Fruit fly (Drosophila melanogaster) whole organism, embryonic: ENCODE measurements around the gene ct.

Experiments used
- Atf6 ChIP-seq: fragments of 200-800 bp; sonication (Bioruptor generic); IDR thresholded peaks from 2 replicates; pipeline ENCODE4 v1.3.6; 2022; ENCODE audit warnings: missing biosample characterization, missing genetic modification characterization
- Blimp-1 ChIP-seq: fragments of 200-800 bp; sonication (Bioruptor generic); optimal IDR thresholded peaks from 3 replicates; lab custom pipeline; 2018; ENCODE audit warnings: missing biosample characterization, missing genetic modification characterization, mild to moderate bottlenecking, moderate library complexity, missing genetic modification reagents
- C15 ChIP-seq: fragments of 200-800 bp; sonication (Bioruptor generic); IDR thresholded peaks from 3 replicates; pipeline ENCODE4 v1.3.6; 2022; ENCODE audit warnings: missing biosample characterization, missing genetic modification characterization
- CG12071 ChIP-seq: fragments of 200-800 bp; sonication (Bioruptor generic); optimal IDR thresholded peaks from 3 replicates; lab custom pipeline; 2018; ENCODE audit warnings: missing biosample characterization, mild to moderate bottlenecking, missing genetic modification characterization
- CG13624 ChIP-seq: fragments of 200-800 bp; sonication (Bioruptor generic); optimal IDR thresholded peaks from 2 replicates; lab custom pipeline; 2016; ENCODE audit warnings: missing biosample characterization, missing genetic modification characterization
- CG14441 ChIP-seq: fragments of 200-800 bp; sonication (Bioruptor generic); IDR thresholded peaks from 2 replicates; pipeline ENCODE4 v1.3.6; 2022; ENCODE audit warnings: missing biosample characterization, missing genetic modification characterization
- CG15514 ChIP-seq: fragments of 200-800 bp; sonication (Bioruptor generic); optimal IDR thresholded peaks from 3 replicates; lab custom pipeline; 2017; ENCODE audit warnings: missing biosample characterization, missing genetic modification characterization, mild to moderate bottlenecking, moderate library complexity, missing genetic modification reagents
- CG1647 ChIP-seq: fragments of 200-800 bp; sonication (Bioruptor generic); optimal IDR thresholded peaks from 3 replicates; lab custom pipeline; 2016; ENCODE audit warnings: missing biosample characterization, missing genetic modification characterization
- CG17361 ChIP-seq: fragments of 200-800 bp; sonication (Bioruptor generic); IDR thresholded peaks from 3 replicates; pipeline ENCODE4 v1.3.6; 2022; ENCODE audit warnings: missing biosample characterization, missing genetic modification characterization
- CG17802 ChIP-seq: fragments of 200-800 bp; sonication (Bioruptor generic); optimal IDR thresholded peaks from 2 replicates; lab custom pipeline; 2018; ENCODE audit warnings: missing biosample characterization, mild to moderate bottlenecking, missing genetic modification characterization, moderate library complexity
- CG18011 ChIP-seq: fragments of 200-800 bp; sonication (Bioruptor generic); optimal IDR thresholded peaks from 2 replicates; lab custom pipeline; 2017; ENCODE audit warnings: missing biosample characterization, missing genetic modification characterization, mild to moderate bottlenecking, moderate library complexity, missing genotype
- CG1832 ChIP-seq: fragments of 200-800 bp; sonication (Bioruptor generic); optimal IDR thresholded peaks from 2 replicates; lab custom pipeline; 2017; ENCODE audit warnings: missing biosample characterization, mild to moderate bottlenecking, missing genetic modification characterization, inconsistent platforms
- CG18599 ChIP-seq: fragments of 200-800 bp; sonication (Bioruptor generic); optimal IDR thresholded peaks from 3 replicates; lab custom pipeline; 2017; ENCODE audit warnings: missing biosample characterization, missing genetic modification characterization, mild to moderate bottlenecking, moderate library complexity, missing genetic modification reagents
- CG31365 ChIP-seq: fragments of 200-800 bp; sonication (Bioruptor generic); optimal IDR thresholded peaks from 2 replicates; lab custom pipeline; 2018; ENCODE audit warnings: missing biosample characterization, mild to moderate bottlenecking, missing genetic modification characterization
- CG6272 ChIP-seq: fragments of 200-800 bp; sonication (Bioruptor generic); IDR thresholded peaks from 2 replicates; pipeline ENCODE4 v1.3.6; 2022; ENCODE audit warnings: missing biosample characterization, missing genetic modification characterization
- CG7839 ChIP-seq: fragments of 200-800 bp; sonication (Bioruptor generic); optimal IDR thresholded peaks from 3 replicates; lab custom pipeline; 2018; ENCODE audit warnings: missing biosample characterization, mild to moderate bottlenecking, missing genetic modification characterization, moderate library complexity
- CG8359 ChIP-seq: fragments of 200-800 bp; sonication (Bioruptor generic); optimal IDR thresholded peaks from 2 replicates; lab custom pipeline; 2017; ENCODE audit warnings: missing biosample characterization, mild to moderate bottlenecking, missing genetic modification characterization, borderline replicate concordance
- CG9817 ChIP-seq: fragments of 200-800 bp; sonication (Bioruptor generic); optimal IDR thresholded peaks from 2 replicates; lab custom pipeline; 2018; ENCODE audit warnings: missing biosample characterization, mild to moderate bottlenecking, missing genetic modification characterization, moderate library complexity
- D ChIP-seq, 2 experiments: fragments of 200-800 bp in 1 of 2; fragments of >200 bp in 1 of 2; sonication (Bioruptor generic) in 1 of 2; optimal IDR thresholded peaks; 2 replicates in 1 of 2; 3 replicates in 1 of 2; lab custom pipeline; 2017; ENCODE audit warnings: mild to moderate bottlenecking in 1 of 2, missing biosample characterization in 1 of 2, missing genetic modification characterization in 1 of 2, missing genetic modification reagents in 1 of 2
- Eip74EF ChIP-seq, 2 experiments: fragments of 200-800 bp in 1 of 2; fragments of >200 bp in 1 of 2; sonication (Bioruptor generic) in 1 of 2; optimal IDR thresholded peaks; 2 replicates each; lab custom pipeline; 2017 to 2019; ENCODE audit warnings: missing biosample characterization in 2 of 2, missing genetic modification characterization in 2 of 2, mild to moderate bottlenecking in 1 of 2, moderate library complexity in 1 of 2
- HLH4C ChIP-seq: fragments of 200-800 bp; sonication (Bioruptor generic); IDR thresholded peaks from 3 replicates; pipeline ENCODE4 v1.3.6; 2022; ENCODE audit warnings: missing biosample characterization, missing genetic modification characterization; ENCODE audit not compliant: partially characterized antibody
- HLHmδ ChIP-seq: fragments of 200-800 bp; sonication (Bioruptor generic); optimal IDR thresholded peaks from 2 replicates; lab custom pipeline; 2018; ENCODE audit warnings: missing biosample characterization, mild to moderate bottlenecking, missing genetic modification characterization, moderate library complexity
- Mrtf ChIP-seq: fragments of 200-800 bp; sonication (Bioruptor generic); IDR thresholded peaks from 3 replicates; pipeline ENCODE4 v1.3.6; 2022; ENCODE audit warnings: missing biosample characterization, missing genetic modification characterization
- Nf-YB ChIP-seq: fragments of 200-800 bp; sonication (Bioruptor generic); optimal IDR thresholded peaks from 3 replicates; lab custom pipeline; 2019; ENCODE audit warnings: missing biosample characterization, mild to moderate bottlenecking, missing genetic modification characterization, moderate library complexity
- NfI ChIP-seq: fragments of 200-800 bp; sonication (Bioruptor generic); optimal IDR thresholded peaks from 3 replicates; lab custom pipeline; 2018; ENCODE audit warnings: missing biosample characterization, mild to moderate bottlenecking, missing genetic modification characterization, moderate library complexity
- Scr ChIP-seq: fragments of 200-800 bp; sonication (Bioruptor generic); IDR thresholded peaks from 2 replicates; pipeline ENCODE4 v1.3.6; 2022; ENCODE audit warnings: missing biosample characterization, missing genetic modification characterization; ENCODE audit not compliant: partially characterized antibody
- Side ChIP-seq: fragments of 200-800 bp; sonication (Bioruptor generic); optimal IDR thresholded peaks from 2 replicates; lab custom pipeline; 2016; ENCODE audit warnings: missing biosample characterization, missing genetic modification characterization
- TFAM ChIP-seq: fragments of 200-800 bp; sonication (Bioruptor generic); optimal IDR thresholded peaks from 2 replicates; lab custom pipeline; 2017; ENCODE audit warnings: missing biosample characterization, missing genetic modification characterization, inconsistent platforms
- amos ChIP-seq: fragments of 200-800 bp; sonication (Bioruptor generic); IDR thresholded peaks from 2 replicates; pipeline ENCODE4 v1.3.6; 2022; ENCODE audit warnings: missing biosample characterization, missing genetic modification characterization; ENCODE audit not compliant: partially characterized antibody
- bigmax ChIP-seq: fragments of 200-800 bp; sonication (Bioruptor generic); optimal IDR thresholded peaks from 2 replicates; lab custom pipeline; 2018; ENCODE audit warnings: missing biosample characterization, mild to moderate bottlenecking, missing genetic modification characterization
- ci ChIP-seq: fragments of 200-800 bp; sonication (Bioruptor generic); IDR thresholded peaks from 3 replicates; pipeline ENCODE4 v1.3.6; 2022; ENCODE audit warnings: missing biosample characterization, missing genetic modification characterization
- dimm ChIP-seq: fragments of 200-800 bp; sonication (Bioruptor generic); IDR thresholded peaks from 2 replicates; pipeline ENCODE4 v1.3.6; 2022; ENCODE audit warnings: missing biosample characterization, missing genetic modification characterization
- ewg ChIP-seq: fragments of 200-800 bp; sonication (Bioruptor generic); optimal IDR thresholded peaks from 3 replicates; lab custom pipeline; 2017; ENCODE audit warnings: mild to moderate bottlenecking, missing biosample characterization, missing genetic modification reagents, missing genetic modification characterization
- grau ChIP-seq: fragments of 200-800 bp; optimal IDR thresholded peaks from 3 replicates; lab custom pipeline; 2019; ENCODE audit warnings: missing biosample characterization, mild to moderate bottlenecking, missing genetic modification characterization, moderate library complexity
- hb ChIP-seq: fragments of 200-800 bp; sonication (Bioruptor generic); IDR thresholded peaks from 3 replicates; pipeline ENCODE4 v1.3.6; 2022; ENCODE audit warnings: missing biosample characterization, missing genetic modification characterization; ENCODE audit not compliant: partially characterized antibody
- hth ChIP-seq: fragments of >200 bp; optimal IDR thresholded peaks from 2 replicates; lab custom pipeline; 2017; ENCODE audit warnings: inconsistent platforms
- mirr ChIP-seq: fragments of 200-800 bp; sonication (Bioruptor generic); optimal IDR thresholded peaks from 3 replicates; lab custom pipeline; 2018; ENCODE audit warnings: missing biosample characterization, mild to moderate bottlenecking, missing genetic modification characterization
- phol ChIP-seq: fragments of 200-800 bp; sonication (Bioruptor generic); optimal IDR thresholded peaks from 3 replicates; lab custom pipeline; 2018; ENCODE audit warnings: missing biosample characterization, mild to moderate bottlenecking, missing genetic modification characterization, moderate library complexity
- prd ChIP-seq, 3 experiments: fragments of >200 bp in 2 of 3; fragments of 200-800 bp in 1 of 3; sonication (Bioruptor generic) in 1 of 3; optimal IDR thresholded peaks in 2 of 3; IDR thresholded peaks in 1 of 3; 2 replicates in 2 of 3; 3 replicates in 1 of 3; pipeline versions ENCODE4 v1.3.6 to Lab custom; 2017 to 2022; ENCODE audit warnings: missing biosample characterization in 1 of 3, missing genetic modification characterization in 1 of 3
- slp2 ChIP-seq: fragments of 200-800 bp; sonication (Bioruptor generic); optimal IDR thresholded peaks from 2 replicates; lab custom pipeline; 2016; ENCODE audit warnings: missing biosample characterization, missing genetic modification characterization
- tna ChIP-seq: fragments of 200-800 bp; sonication (Bioruptor generic); IDR thresholded peaks from 2 replicates; pipeline ENCODE4 v1.3.6; 2022; ENCODE audit warnings: missing biosample characterization, missing genetic modification characterization; ENCODE audit not compliant: partially characterized antibody
- unpg ChIP-seq: fragments of 200-800 bp; sonication (Bioruptor generic); optimal IDR thresholded peaks from 3 replicates; lab custom pipeline; 2018; ENCODE audit warnings: missing biosample characterization, mild to moderate bottlenecking, missing genetic modification characterization, moderate library complexity
- wdn ChIP-seq: fragments of 200-800 bp; sonication (Bioruptor generic); IDR thresholded peaks from 2 replicates; pipeline ENCODE4 v1.3.6; 2022; ENCODE audit warnings: missing biosample characterization, missing genetic modification characterization
- yki ChIP-seq: fragments of >200 bp; optimal IDR thresholded peaks from 3 replicates; lab custom pipeline; 2018
- zf30C ChIP-seq: fragments of 200-800 bp; sonication (Bioruptor generic); optimal IDR thresholded peaks from 3 replicates; lab custom pipeline; 2018; ENCODE audit warnings: missing biosample characterization, mild to moderate bottlenecking, missing genetic modification characterization
- zfh2 ChIP-seq: fragments of 200-800 bp; sonication (Bioruptor generic); optimal IDR thresholded peaks from 2 replicates; lab custom pipeline; 2016; ENCODE audit warnings: missing biosample characterization, missing genetic modification characterization

The ct gene

DNA sequence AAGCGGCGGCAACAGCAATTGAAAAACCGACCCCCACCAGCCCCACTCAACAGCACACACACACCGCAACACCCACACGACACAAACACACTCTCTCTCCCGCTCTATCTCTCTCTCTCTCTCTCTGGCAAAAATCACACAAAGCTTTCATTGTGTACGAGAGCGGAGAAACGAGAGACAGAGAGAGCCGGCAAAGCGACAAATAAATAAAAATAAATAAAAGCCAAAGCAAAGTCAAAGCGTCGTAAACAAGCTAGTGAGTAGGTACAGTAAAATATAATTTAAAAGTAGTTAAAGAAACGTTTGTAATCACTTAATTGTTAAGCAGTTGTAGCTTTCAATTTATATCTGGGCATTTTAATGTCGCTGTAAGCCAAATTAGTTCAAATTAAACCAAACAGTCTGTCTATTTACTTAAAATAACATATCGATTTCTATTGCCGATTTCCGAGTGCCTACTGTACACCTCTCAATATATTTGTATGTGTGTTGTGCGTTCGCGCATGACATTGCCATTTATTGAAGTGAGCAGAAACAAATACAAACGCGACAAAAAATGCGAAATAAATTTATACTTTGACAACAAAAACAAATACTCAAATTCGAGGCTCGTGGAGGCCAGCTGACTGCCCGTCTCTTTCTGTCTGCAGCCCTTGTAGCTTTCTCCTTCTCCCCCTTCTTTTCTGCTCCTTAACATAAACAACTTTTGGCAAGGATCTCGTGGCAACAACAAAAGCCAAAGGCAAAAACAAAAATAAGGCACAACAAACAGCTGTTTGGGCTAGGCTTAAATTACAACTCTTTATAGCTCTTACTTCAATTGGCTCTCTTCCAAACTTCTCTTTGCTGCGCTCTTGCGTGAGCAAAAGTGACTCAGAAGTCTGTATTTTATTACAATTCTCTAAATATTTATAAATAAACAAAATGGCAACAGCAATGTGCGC is 88.8 kb downstream of the ct start (continued):
- TF ChIP-seq CG1832 (GFP tag; lab: Kevin White, UChicago) (no peak), NfI (GFP tag; lab: Kevin White, UChicago) (peak; percentile 93), ci (GFP tag; lab: Robert Waterston, UW) (peak; percentile 84), Eip74EF (GFP tag; optimal IDR thresholded peaks at IDR 0.05; lab: Kevin White, UChicago) (peak in 1 of 2 experiments; percentile 69), zf30C (no peak), CG17802 (tag; lab: Kevin White, UChicago) (no peak), Blimp-1 (GFP tag; lab: Kevin White, UChicago) (peak; percentile 71), Atf6 (GFP tag; lab: Robert Waterston, UW) (peak; percentile 95), D (optimal IDR thresholded peaks at IDR 0.05; lab: Kevin White, UChicago) (no peak), D (GFP tag; optimal IDR thresholded peaks at IDR 0.05; lab: Kevin White, UChicago) (peak; percentile 66), CG31365 (tag; lab: Kevin White, UChicago) (peak; percentile 75), amos (GFP tag; lab: Robert Waterston, UW) (no peak), CG18011 (GFP tag; lab: Kevin White, UChicago) (peak; percentile 72), yki (peak; percentile 56), CG14441 (GFP tag; lab: Robert Waterston, UW) (peak; percentile 92), CG8359 (GFP tag; lab: Kevin White, UChicago) (peak; percentile 58), CG15514 (peak; percentile 90), phol (tag; lab: Kevin White, UChicago) (peak; percentile 74), wdn (peak; percentile 91), Mrtf (GFP tag; lab: Robert Waterston, UW) (peak; percentile 88), zfh2 (GFP tag; lab: Kevin White, UChicago) (peak; percentile 90), CG9817 (tag; lab: Kevin White, UChicago) (peak; percentile 95), prd (optimal IDR thresholded peaks at IDR 0.05; lab: Kevin White, UChicago) (no peak), prd (GFP tag; IDR thresholded peaks at IDR 0.05; lab: Robert Waterston, UW) (peak; percentile 89), C15 (GFP tag; lab: Robert Waterston, UW) (peak; percentile 84; the same call in 2 of the 3 replicates), unpg (peak; percentile 91), Nf-YB (GFP tag; lab: Kevin White, UChicago) (peak; percentile 69), Scr (GFP tag; lab: Robert Waterston, UW) (no peak), CG7839 (peak; percentile 94), ewg (GFP tag; lab: Kevin White, UChicago) (peak; percentile 74), hth (lab: Kevin White, UChicago) (no peak), CG13624 (GFP tag; lab: Kevin White, UChicago) (peak; percentile 93), CG18599 (GFP tag; lab: Kevin White, UChicago) (peak; percentile 98), dimm (GFP tag; lab: Robert Waterston, UW) (peak; percentile 55; the same call in 1 of the 2 replicates), CG12071 (GFP tag; lab: Kevin White, UChicago) (peak; percentile 91), CG1647 (peak; percentile 78), tna (GFP tag; lab: Robert Waterston, UW) (no peak), TFAM (GFP tag; lab: Kevin White, UChicago) (no peak), CG17361 (GFP tag; lab: Robert Waterston, UW) (peak; percentile 88), HLHmδ (GFP tag; lab: Kevin White, UChicago) (peak; percentile 47), slp2 (GFP tag; lab: Kevin White, UChicago) (peak; percentile 58), grau (tag; lab: Kevin White, UChicago) (peak; percentile 99), HLH4C (GFP tag; lab: Robert Waterston, UW) (no peak), hb (GFP tag; lab: Robert Waterston, UW) (no peak), mirr (GFP tag; lab: Kevin White, UChicago) (peak; percentile 91), Side (peak; percentile 76), CG6272 (GFP tag; lab: Robert Waterston, UW) (peak; percentile 74), bigmax (GFP tag; lab: Kevin White, UChicago) (peak; percentile 8)
